Fruit fly (Drosophila melanogaster) whole organism, wandering third instar larva: ENCODE measurements around the gene CG12498.

Experiments used
- CG32264 ChIP-seq: fragments of 200-800 bp; sonication (Bioruptor generic); optimal IDR thresholded peaks from 2 replicates; lab custom pipeline; 2016; ENCODE audit warnings: missing biosample characterization, missing genetic modification characterization
- Dfd ChIP-seq: fragments of >200 bp; optimal IDR thresholded peaks from 2 replicates; lab custom pipeline; 2017; ENCODE audit warnings: missing biosample characterization, missing genetic modification characterization
- h ChIP-seq: fragments of 200-800 bp; sonication (Bioruptor generic); optimal IDR thresholded peaks from 3 replicates; lab custom pipeline; 2016; ENCODE audit warnings: missing biosample characterization, mild to moderate bottlenecking, missing genetic modification characterization
- lola ChIP-seq: fragments of >200 bp; optimal IDR thresholded peaks from 2 replicates; lab custom pipeline; 2017; ENCODE audit warnings: missing biosample characterization, missing genetic modification characterization
- pan ChIP-seq: fragments of >200 bp; optimal IDR thresholded peaks from 2 replicates; lab custom pipeline; 2017
- tai ChIP-seq: sonication (Bioruptor generic); optimal IDR thresholded peaks from 2 replicates; lab custom pipeline; 2016; ENCODE audit warnings: missing biosample characterization, missing genetic modification characterization

DNA sequence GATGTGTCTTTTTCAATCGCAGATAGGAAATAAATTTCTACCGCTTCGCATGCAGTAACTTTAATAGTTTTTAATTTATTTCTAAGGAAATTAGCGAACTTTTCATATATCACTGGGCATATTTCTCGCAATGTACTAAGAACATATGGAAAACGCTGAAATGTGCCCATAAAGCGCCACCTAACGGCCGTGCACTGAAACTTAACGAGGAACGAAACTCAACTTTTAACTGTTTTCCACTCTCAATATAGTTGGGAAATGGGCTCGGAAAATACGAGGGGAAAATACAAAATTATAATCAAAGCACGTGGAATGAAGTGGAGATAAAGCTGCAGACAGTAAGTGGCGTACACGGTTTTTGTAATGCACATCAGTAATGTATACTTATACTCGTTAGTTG is 5.9 kb upstream of the CG12498 start:
- TF ChIP-seq lola (GFP tag; lab: Kevin White, UChicago) (no peak), Dfd (GFP tag; lab: Kevin White, UChicago) (no peak), CG32264 (GFP tag; lab: Kevin White, UChicago) (no peak), tai (GFP tag; lab: Kevin White, UChicago) (no peak), pan (no peak), h (GFP tag; lab: Kevin White, UChicago) (no peak)
